Fruit fly (Drosophila melanogaster): ENCODE results near the gene CG14963.

Gene CG14963

dm6 chr3L:3127544-3127943 lies 44.8 kb downstream of the CG14963 start, which contains the start of gene promL (continued):
- peak; percentile 95 for TF ChIP-seq Med (GFP tag)
- peak; percentile 66 for TF ChIP-seq CG10431 (GFP tag; optimal IDR thresholded peaks at IDR 0.05)
- TF ChIP-seq sisA (GFP tag; IDR thresholded peaks at IDR 0.05), result no peak
- peak; percentile 44 for TF ChIP-seq grn (GFP tag; optimal IDR thresholded peaks at IDR 0.05)
- peak; percentile 46 for TF ChIP-seq CG4707 (GFP tag; optimal IDR thresholded peaks at IDR 0.05)
- TF ChIP-seq CG10543 (GFP tag; optimal IDR thresholded peaks at IDR 0.05), result peak; percentile 76
- peak; percentile 55 for TF ChIP-seq PHDP (tag; optimal IDR thresholded peaks at IDR 0.05)
- peak; percentile 35; the same call in 1 of the 2 replicates for TF ChIP-seq CG10366 (GFP tag; IDR thresholded peaks at IDR 0.05)
- no peak for TF ChIP-seq CG4404 (GFP tag; IDR thresholded peaks at IDR 0.05)
- TF ChIP-seq Hmx (GFP tag; optimal IDR thresholded peaks at IDR 0.05), result no peak
- TF ChIP-seq CG5180 (GFP tag; optimal IDR thresholded peaks at IDR 0.05), result peak; percentile 27
- TF ChIP-seq Fer2 (tag; optimal IDR thresholded peaks at IDR 0.05), result peak; percentile 50
- peak; percentile 67 for TF ChIP-seq gcm (GFP tag; optimal IDR thresholded peaks at IDR 0.05)
- peak; percentile 63 for TF ChIP-seq CG12391 (tag; optimal IDR thresholded peaks at IDR 0.05)
- TF ChIP-seq fd102C (GFP tag; optimal IDR thresholded peaks at IDR 0.05), result peak; percentile 29
- no peak for TF ChIP-seq Sry-β (GFP tag; optimal IDR thresholded peaks at IDR 0.05)
- no peak for TF ChIP-seq CG10654 (GFP tag; optimal IDR thresholded peaks at IDR 0.05)
- TF ChIP-seq nau (GFP tag; optimal IDR thresholded peaks at IDR 0.05), result peak; percentile 69
- no peak for TF ChIP-seq vfl (GFP tag; optimal IDR thresholded peaks at IDR 0.05)
- no peak for TF ChIP-seq tx (GFP tag; optimal IDR thresholded peaks at IDR 0.05)
- TF ChIP-seq CG7372 (GFP tag; IDR thresholded peaks at IDR 0.05), result no peak
- peak; percentile 64 for TF ChIP-seq CG2712 (tag; optimal IDR thresholded peaks at IDR 0.05)
- no peak for TF ChIP-seq Ssrp (tag; optimal IDR thresholded peaks at IDR 0.05)
- no peak for TF ChIP-seq Six4 (GFP tag; optimal IDR thresholded peaks at IDR 0.05)
- TF ChIP-seq sens-2 (GFP tag; IDR thresholded peaks at IDR 0.05), result no peak
- peak; percentile 81 for TF ChIP-seq CG6765 (GFP tag; optimal IDR thresholded peaks at IDR 0.05)
- TF ChIP-seq pfk (GFP tag; optimal IDR thresholded peaks at IDR 0.05), result no peak
- 0 out of 2 replicates have a peak, but pooled peaks have one; percentile 24 for TF ChIP-seq CG11247 (GFP tag; IDR thresholded peaks at IDR 0.05)
- no peak for TF ChIP-seq sc (optimal IDR thresholded peaks at IDR 0.05)
- no peak for TF ChIP-seq sc (GFP tag; optimal IDR thresholded peaks at IDR 0.05)
- peak; percentile 73 for TF ChIP-seq CG13894 (tag; optimal IDR thresholded peaks at IDR 0.05)
- no peak for TF ChIP-seq Lpt (GFP tag; optimal IDR thresholded peaks at IDR 0.05)
- peak; percentile 44; the same call in 1 of the 2 replicates for TF ChIP-seq CG13287 (GFP tag; IDR thresholded peaks at IDR 0.05; ENCODE audit: partially characterized antibody)
- peak; percentile 64; the same call in 2 of the 3 replicates for TF ChIP-seq zfh1 (GFP tag; IDR thresholded peaks at IDR 0.05)
- peak; percentile 57 for TF ChIP-seq nerfin-1 (tag; optimal IDR thresholded peaks at IDR 0.05)
- TF ChIP-seq CG15011 (GFP tag; optimal IDR thresholded peaks at IDR 0.05), result peak; percentile 29
- peak; percentile 59 for TF ChIP-seq Nf-YC (tag; optimal IDR thresholded peaks at IDR 0.05)
- TF ChIP-seq bcd (GFP tag; optimal IDR thresholded peaks at IDR 0.05), result peak; percentile 79
- no peak for TF ChIP-seq CG9215 (GFP tag; IDR thresholded peaks at IDR 0.05)
- no peak for TF ChIP-seq tio (GFP tag; optimal IDR thresholded peaks at IDR 0.05)
- peak; percentile 47 for TF ChIP-seq CG7839 (tag; optimal IDR thresholded peaks at IDR 0.05)
- TF ChIP-seq vnd (GFP tag; IDR thresholded peaks at IDR 0.05; ENCODE audit: partially characterized antibody), result no peak
- no peak for TF ChIP-seq lmd (GFP tag; IDR thresholded peaks at IDR 0.05)
- TF ChIP-seq CG1602 (GFP tag; optimal IDR thresholded peaks at IDR 0.05), result no peak
- TF ChIP-seq CG12071 (GFP tag; optimal IDR thresholded peaks at IDR 0.05), result peak; percentile 41
- no peak for TF ChIP-seq unc-4 (GFP tag; IDR thresholded peaks at IDR 0.05; ENCODE audit: partially characterized antibody)
- no peak for TF ChIP-seq CG11456 (GFP tag; IDR thresholded peaks at IDR 0.05)
- no peak for TF ChIP-seq CG11085 (GFP tag; IDR thresholded peaks at IDR 0.05)
- TF ChIP-seq HLH4C (GFP tag; IDR thresholded peaks at IDR 0.05; ENCODE audit: partially characterized antibody), result no peak
- peak; percentile 15 for TF ChIP-seq CG3838 (GFP tag; optimal IDR thresholded peaks at IDR 0.05)
- no peak for TF ChIP-seq Doc2 (GFP tag; IDR thresholded peaks at IDR 0.05)
